Fruit fly (Drosophila melanogaster) whole organism, embryonic: ENCODE results near the gene Dis3l2.
A peak's percentile ranks its signal among the peaks of the same experiment; 100 is the strongest.

Experiments used
- CG1024 ChIP-seq: fragments of 200-800 bp; sonication (Bioruptor generic); IDR thresholded peaks from 2 replicates; pipeline ENCODE4 v1.3.6; 2022; ENCODE audit warnings: missing biosample characterization, missing genetic modification characterization
- CG10366 ChIP-seq: fragments of 200-800 bp; sonication (Bioruptor generic); IDR thresholded peaks from 2 replicates; pipeline ENCODE4 v1.3.6; 2022; ENCODE audit warnings: missing biosample characterization, missing genetic modification characterization
- CG11247 ChIP-seq: fragments of 200-800 bp; sonication (Bioruptor generic); IDR thresholded peaks from 2 replicates; pipeline ENCODE4 v1.3.6; 2022; ENCODE audit warnings: missing biosample characterization, missing genetic modification characterization
- CG11723 ChIP-seq: fragments of 200-800 bp; sonication (Bioruptor generic); optimal IDR thresholded peaks from 2 replicates; lab custom pipeline; 2017; ENCODE audit warnings: missing biosample characterization, mild to moderate bottlenecking, missing genetic modification characterization
- CG12104 ChIP-seq: fragments of 200-800 bp; sonication (Bioruptor generic); optimal IDR thresholded peaks from 3 replicates; lab custom pipeline; 2016; ENCODE audit warnings: missing biosample characterization, missing genetic modification characterization
- CG12942 ChIP-seq: fragments of 200-800 bp; sonication (Bioruptor generic); optimal IDR thresholded peaks from 3 replicates; lab custom pipeline; 2016; ENCODE audit warnings: missing biosample characterization, missing genetic modification characterization
- CG13775 ChIP-seq: fragments of 200-800 bp; sonication (Bioruptor generic); optimal IDR thresholded peaks from 3 replicates; lab custom pipeline; 2017; ENCODE audit warnings: missing biosample characterization, mild to moderate bottlenecking, missing genetic modification characterization
- CG18011 ChIP-seq: fragments of 200-800 bp; sonication (Bioruptor generic); optimal IDR thresholded peaks from 2 replicates; lab custom pipeline; 2017; ENCODE audit warnings: missing biosample characterization, missing genetic modification characterization, mild to moderate bottlenecking, moderate library complexity, missing genotype
- CG1832 ChIP-seq: fragments of 200-800 bp; sonication (Bioruptor generic); optimal IDR thresholded peaks from 2 replicates; lab custom pipeline; 2017; ENCODE audit warnings: missing biosample characterization, mild to moderate bottlenecking, missing genetic modification characterization, inconsistent platforms
- CG2116 ChIP-seq: fragments of 200-800 bp; sonication (Bioruptor generic); optimal IDR thresholded peaks from 3 replicates; lab custom pipeline; 2018; ENCODE audit warnings: missing biosample characterization, mild to moderate bottlenecking, missing genetic modification characterization
- CG34224 ChIP-seq: fragments of 200-800 bp; sonication (Bioruptor generic); IDR thresholded peaks from 3 replicates; pipeline ENCODE4 v1.3.6; 2022; ENCODE audit warnings: missing biosample characterization, missing genetic modification characterization; ENCODE audit not compliant: partially characterized antibody
- CG34376 ChIP-seq: fragments of 200-800 bp; sonication (Bioruptor generic); optimal IDR thresholded peaks from 2 replicates; lab custom pipeline; 2018; ENCODE audit warnings: missing biosample characterization, mild to moderate bottlenecking, missing genetic modification characterization
- CG43689 ChIP-seq: fragments of 200-800 bp; sonication (Bioruptor generic); IDR thresholded peaks from 2 replicates; pipeline ENCODE4 v1.3.6; 2022; ENCODE audit warnings: missing biosample characterization, missing genetic modification characterization
- CG4617 ChIP-seq: fragments of 200-800 bp; sonication (Bioruptor generic); optimal IDR thresholded peaks from 3 replicates; lab custom pipeline; 2016; ENCODE audit warnings: missing biosample characterization, missing genetic modification characterization, borderline replicate concordance
- CG6765 ChIP-seq: fragments of 200-800 bp; sonication (Bioruptor generic); optimal IDR thresholded peaks from 3 replicates; lab custom pipeline; 2017; ENCODE audit warnings: missing biosample characterization, mild to moderate bottlenecking, missing genetic modification characterization
- D ChIP-seq, 2 experiments: fragments of 200-800 bp in 1 of 2; fragments of >200 bp in 1 of 2; sonication (Bioruptor generic) in 1 of 2; optimal IDR thresholded peaks; 2 replicates in 1 of 2; 3 replicates in 1 of 2; lab custom pipeline; 2017; ENCODE audit warnings: mild to moderate bottlenecking in 1 of 2, missing biosample characterization in 1 of 2, missing genetic modification characterization in 1 of 2, missing genetic modification reagents in 1 of 2
- Dll ChIP-seq: fragments of 200-800 bp; sonication (Bioruptor generic); IDR thresholded peaks from 4 replicates; pipeline ENCODE4 v1.3.6; 2022; ENCODE audit warnings: missing biosample characterization, missing genetic modification characterization; ENCODE audit not compliant: partially characterized antibody
- E2f1 ChIP-seq: fragments of 200-800 bp; sonication (Bioruptor generic); IDR thresholded peaks from 2 replicates; pipeline ENCODE4 v1.3.6; 2022; ENCODE audit warnings: missing biosample characterization, missing genetic modification characterization
- Lim3 ChIP-seq: fragments of 200-800 bp; sonication (Bioruptor generic); IDR thresholded peaks from 2 replicates; pipeline ENCODE4 v1.3.6; 2022; ENCODE audit warnings: missing biosample characterization, missing genetic modification characterization
- Med ChIP-seq: fragments of 200-800 bp; sonication (Bioruptor generic); peaks from one replicate; lab custom pipeline; 2016; ENCODE audit warnings: missing biosample characterization, missing genetic modification characterization, mild to moderate bottlenecking, inconsistent platforms, moderate library complexity
- Meics ChIP-seq: fragments of 200-800 bp; sonication (Bioruptor generic); optimal IDR thresholded peaks from 2 replicates; lab custom pipeline; 2017; ENCODE audit warnings: missing biosample characterization, mild to moderate bottlenecking, missing genetic modification characterization
- Mes4 ChIP-seq: fragments of 200-800 bp; sonication (Bioruptor generic); optimal IDR thresholded peaks from 2 replicates; lab custom pipeline; 2016; ENCODE audit warnings: missing biosample characterization, missing genetic modification characterization
- Nf-YA ChIP-seq: fragments of 200-800 bp; sonication (Bioruptor generic); IDR thresholded peaks from 2 replicates; pipeline ENCODE4 v1.3.6; 2022; ENCODE audit warnings: missing biosample characterization, missing genetic modification characterization
- Six4 ChIP-seq: fragments of 200-800 bp; sonication (Bioruptor generic); optimal IDR thresholded peaks from 2 replicates; lab custom pipeline; 2016; ENCODE audit warnings: missing biosample characterization, missing genetic modification characterization
- Usf ChIP-seq: fragments of 200-800 bp; sonication (Bioruptor generic); optimal IDR thresholded peaks from 2 replicates; lab custom pipeline; 2017; ENCODE audit warnings: missing genotype, missing biosample characterization, missing genetic modification characterization
- ab ChIP-seq: fragments of 200-800 bp; sonication (Bioruptor generic); optimal IDR thresholded peaks from 2 replicates; lab custom pipeline; 2016; ENCODE audit warnings: missing biosample characterization, missing genetic modification characterization
- ash1 ChIP-seq: fragments of 200-800 bp; sonication (Bioruptor generic); optimal IDR thresholded peaks from 2 replicates; lab custom pipeline; 2018; ENCODE audit warnings: missing biosample characterization, mild to moderate bottlenecking, missing genetic modification characterization
- cato ChIP-seq: fragments of 200-800 bp; sonication (Bioruptor generic); optimal IDR thresholded peaks from 2 replicates; lab custom pipeline; 2016; ENCODE audit warnings: missing biosample characterization, missing genetic modification characterization, borderline replicate concordance
- croc ChIP-seq: fragments of 200-800 bp; sonication (Bioruptor generic); conservative IDR thresholded peaks from 3 replicates; pipeline ENCODE4 v1.3.6; 2022; ENCODE audit warnings: missing biosample characterization, missing genetic modification characterization
- exex ChIP-seq: fragments of 200-800 bp; sonication (Bioruptor generic); optimal IDR thresholded peaks from 4 replicates; lab custom pipeline; 2018; ENCODE audit warnings: missing biosample characterization, mild to moderate bottlenecking, missing genetic modification characterization, moderate library complexity
- ftz-f1 ChIP-seq: fragments of 200-800 bp; sonication (Bioruptor generic); optimal IDR thresholded peaks from 2 replicates; lab custom pipeline; 2016; ENCODE audit warnings: missing biosample characterization, missing genetic modification characterization
- fu2 ChIP-seq: fragments of 200-800 bp; sonication (Bioruptor generic); optimal IDR thresholded peaks from 2 replicates; lab custom pipeline; 2016; ENCODE audit warnings: missing biosample characterization, missing genetic modification characterization
- hth ChIP-seq: fragments of >200 bp; optimal IDR thresholded peaks from 2 replicates; lab custom pipeline; 2017; ENCODE audit warnings: inconsistent platforms
- klu ChIP-seq: fragments of 200-800 bp; sonication (Bioruptor generic); IDR thresholded peaks from 2 replicates; pipeline ENCODE4 v1.3.6; 2022; ENCODE audit warnings: missing biosample characterization, missing genetic modification characterization
- luna ChIP-seq: fragments of 200-800 bp; sonication (Bioruptor generic); optimal IDR thresholded peaks from 2 replicates; lab custom pipeline; 2016; ENCODE audit warnings: missing biosample characterization, missing genetic modification characterization
- mld ChIP-seq: fragments of 200-800 bp; sonication (Bioruptor generic); IDR thresholded peaks from 3 replicates; pipeline ENCODE4 v1.3.6; 2022; ENCODE audit warnings: missing biosample characterization, missing genetic modification characterization; ENCODE audit not compliant: partially characterized antibody
- pho ChIP-seq: fragments of 200-800 bp; sonication (Bioruptor generic); optimal IDR thresholded peaks from 2 replicates; lab custom pipeline; 2016; ENCODE audit warnings: missing biosample characterization, missing genetic modification characterization
- pita ChIP-seq: fragments of 200-800 bp; sonication (Bioruptor generic); optimal IDR thresholded peaks from 2 replicates; lab custom pipeline; 2017; ENCODE audit warnings: missing biosample characterization, mild to moderate bottlenecking, missing genetic modification characterization
- pzg ChIP-seq: fragments of 200-800 bp; sonication (Bioruptor generic); optimal IDR thresholded peaks from 3 replicates; lab custom pipeline; 2018; ENCODE audit warnings: missing biosample characterization, mild to moderate bottlenecking, missing genetic modification characterization, moderate library complexity
- row ChIP-seq: fragments of 200-800 bp; sonication (Bioruptor generic); IDR thresholded peaks from 3 replicates; pipeline ENCODE4 v1.3.6; 2022; ENCODE audit warnings: missing biosample characterization, missing genetic modification characterization
- sc ChIP-seq, 3 experiments: fragments of >200 bp in 2 of 3; fragments of 200-800 bp in 1 of 3; sonication (Bioruptor generic) in 1 of 3; optimal IDR thresholded peaks; 2 replicates in 2 of 3; 3 replicates in 1 of 3; lab custom pipeline; 2017; ENCODE audit warnings: mild to moderate bottlenecking in 1 of 3, missing biosample characterization in 1 of 3, missing genetic modification characterization in 1 of 3, missing genetic modification reagents in 1 of 3
- sima ChIP-seq: fragments of 200-800 bp; sonication (Bioruptor generic); optimal IDR thresholded peaks from 2 replicates; lab custom pipeline; 2016; ENCODE audit warnings: missing biosample characterization, missing genetic modification characterization
- sqz ChIP-seq: fragments of 200-800 bp; sonication (Bioruptor generic); optimal IDR thresholded peaks from 3 replicates; lab custom pipeline; 2018; ENCODE audit warnings: missing biosample characterization, mild to moderate bottlenecking, missing genetic modification characterization
- stwl ChIP-seq: fragments of 200-800 bp; sonication (Bioruptor generic); optimal IDR thresholded peaks from 3 replicates; lab custom pipeline; 2018; ENCODE audit warnings: missing biosample characterization, mild to moderate bottlenecking, missing genetic modification characterization, moderate library complexity
- sug ChIP-seq: fragments of 200-800 bp; optimal IDR thresholded peaks from 2 replicates; lab custom pipeline; 2019; ENCODE audit warnings: missing biosample characterization, mild to moderate bottlenecking, missing genetic modification characterization, moderate library complexity

Gene Dis3l2

dm6 chr3L:217480-218118 is 5.1 kb downstream of the Dis3l2 start, which contains the start of gene CG13877:
CG13877 (plus strand) TSS chr3L:218068.
- no peak for TF ChIP-seq pho (GFP tag; lab: Kevin White, UChicago)
- no peak for TF ChIP-seq row (GFP tag; lab: Robert Waterston, UW)
- no peak for TF ChIP-seq pita (GFP tag; lab: Kevin White, UChicago)
- no peak for TF ChIP-seq luna
- no peak for TF ChIP-seq CG4617
- TF ChIP-seq CG43689 = no peak
- TF ChIP-seq pzg = no peak
- no peak for TF ChIP-seq Mes4 (GFP tag; lab: Kevin White, UChicago)
- TF ChIP-seq E2f1 (GFP tag; lab: Robert Waterston, UW) = no peak
- TF ChIP-seq Med = peak; percentile 6
- TF ChIP-seq CG11247 (GFP tag; lab: Robert Waterston, UW) = no peak
- peak; percentile 11 for TF ChIP-seq CG34376 (GFP tag; lab: Kevin White, UChicago)
- peak; percentile 79 for TF ChIP-seq sug (tag; lab: Kevin White, UChicago)

- TF ChIP-seq stwl (tag; lab: Kevin White, UChicago) (peak; percentile 2), cato (GFP tag; lab: Kevin White, UChicago) (peak; percentile 76), sima (GFP tag; lab: Kevin White, UChicago) (peak; percentile 41), CG34224 (GFP tag; lab: Robert Waterston, UW) (no peak), Usf (GFP tag; lab: Kevin White, UChicago) (peak; percentile 86), sc (optimal IDR thresholded peaks at IDR 0.05; lab: Kevin White, UChicago) (no peak), sc (GFP tag; optimal IDR thresholded peaks at IDR 0.05; lab: Kevin White, UChicago) (peak; percentile 75), klu (peak; percentile 71; the same call in 1 of the 2 replicates), CG10366 (peak; percentile 80), Lim3 (GFP tag; lab: Robert Waterston, UW) (no peak; the same call in 1 of the 2 replicates), CG12942 (peak; percentile 85), Six4 (GFP tag; lab: Kevin White, UChicago) (peak; percentile 78), ab (GFP tag; lab: Kevin White, UChicago) (peak; percentile 75), CG6765 (GFP tag; lab: Kevin White, UChicago) (peak; percentile 79), pho (GFP tag; lab: Kevin White, UChicago) (peak; percentile 90), CG12104 (GFP tag; lab: Kevin White, UChicago) (peak; percentile 90), CG18011 (GFP tag; lab: Kevin White, UChicago) (peak; percentile 57), hth (no peak), fu2 (GFP tag; lab: Kevin White, UChicago) (peak; percentile 89), CG11723 (GFP tag; lab: Kevin White, UChicago) (peak; percentile 62), D (optimal IDR thresholded peaks at IDR 0.05; lab: Kevin White, UChicago) (no peak), D (GFP tag; optimal IDR thresholded peaks at IDR 0.05; lab: Kevin White, UChicago) (peak; percentile 76), ftz-f1 (GFP tag; lab: Kevin White, UChicago) (peak; percentile 27), ash1 (GFP tag; lab: Kevin White, UChicago) (no peak), Dll (GFP tag; lab: Robert Waterston, UW) (0 out of 4 replicates have a peak, but pooled peaks have one; percentile 26), sqz (GFP tag; lab: Kevin White, UChicago) (peak; percentile 24), Meics (GFP tag; lab: Kevin White, UChicago) (peak; percentile 89), CG1024 (GFP tag; lab: Robert Waterston, UW) (peak; percentile 55; the same call in 1 of the 2 replicates), CG2116 (peak; percentile 61), exex (tag; lab: Kevin White, UChicago) (peak; percentile 60), Nf-YA (GFP tag; lab: Robert Waterston, UW) (no peak; the same call in 1 of the 2 replicates), CG1832 (GFP tag; lab: Kevin White, UChicago) (no peak), croc (GFP tag; lab: Robert Waterston, UW) (peak; percentile 56; the same call in 1 of the 3 replicates), CG13775 (GFP tag; lab: Kevin White, UChicago) (peak; percentile 90), mld (GFP tag; lab: Robert Waterston, UW) (no peak)
Observed at dm6 chr3L:223019-223902, 10.8 kb downstream of the Dis3l2 start, which contains the start of the genes pyx and CG33229. pyx (minus strand) TSS chr3L:223069. CG33229 (plus strand) TSS chr3L:223852.
